Fruit fly (Drosophila melanogaster) whole organism, embryonic: Measurements from ENCODE around the gene Ugt49B2.

Source experiments
- Atf-2 ChIP-seq: fragments of 200-800 bp; sonication (Bioruptor generic); optimal IDR thresholded peaks from 2 replicates; lab custom pipeline; 2016; ENCODE audit warnings: missing biosample characterization, missing genetic modification characterization
- B-H2 ChIP-seq: fragments of 200-800 bp; sonication (Bioruptor generic); optimal IDR thresholded peaks from 2 replicates; lab custom pipeline; 2018; ENCODE audit warnings: missing biosample characterization, mild to moderate bottlenecking, missing genetic modification characterization
- BtbVII ChIP-seq: fragments of 200-800 bp; sonication (Bioruptor generic); optimal IDR thresholded peaks from 3 replicates; lab custom pipeline; 2017; ENCODE audit warnings: missing biosample characterization, mild to moderate bottlenecking, missing genetic modification characterization
- CG11504 ChIP-seq: fragments of 200-800 bp; sonication (Bioruptor generic); optimal IDR thresholded peaks from 3 replicates; lab custom pipeline; 2019; ENCODE audit warnings: missing biosample characterization, mild to moderate bottlenecking, missing genetic modification characterization, moderate library complexity
- CG12071 ChIP-seq: fragments of 200-800 bp; sonication (Bioruptor generic); optimal IDR thresholded peaks from 3 replicates; lab custom pipeline; 2018; ENCODE audit warnings: missing biosample characterization, mild to moderate bottlenecking, missing genetic modification characterization
- CG12769 ChIP-seq: fragments of 200-800 bp; sonication (Bioruptor generic); optimal IDR thresholded peaks from 2 replicates; lab custom pipeline; 2019; ENCODE audit warnings: missing biosample characterization, mild to moderate bottlenecking, missing genetic modification characterization, moderate library complexity
- CG15696 ChIP-seq: fragments of 200-800 bp; sonication (Bioruptor generic); optimal IDR thresholded peaks from 2 replicates; lab custom pipeline; 2019; ENCODE audit warnings: missing biosample characterization, mild to moderate bottlenecking, missing genetic modification characterization, moderate library complexity
- CG16813 ChIP-seq: fragments of 200-800 bp; sonication (Bioruptor generic); IDR thresholded peaks from 3 replicates; pipeline ENCODE4 v1.3.6; 2022; ENCODE audit warnings: missing biosample characterization, missing genetic modification characterization; ENCODE audit not compliant: partially characterized antibody
- CG1792 ChIP-seq: fragments of 200-800 bp; sonication (Bioruptor generic); optimal IDR thresholded peaks from 2 replicates; lab custom pipeline; 2016; ENCODE audit warnings: missing biosample characterization, missing genetic modification characterization
- CG18619 ChIP-seq: fragments of 200-800 bp; sonication (Bioruptor generic); optimal IDR thresholded peaks from 3 replicates; lab custom pipeline; 2017; ENCODE audit warnings: missing biosample characterization, mild to moderate bottlenecking, missing genetic modification characterization
- CG2116 ChIP-seq: fragments of 200-800 bp; sonication (Bioruptor generic); optimal IDR thresholded peaks from 3 replicates; lab custom pipeline; 2018; ENCODE audit warnings: missing biosample characterization, mild to moderate bottlenecking, missing genetic modification characterization
- CG2199 ChIP-seq: fragments of 200-800 bp; sonication (Bioruptor generic); IDR thresholded peaks from 3 replicates; pipeline ENCODE4 v1.3.6; 2022; ENCODE audit warnings: missing biosample characterization, missing genetic modification characterization
- CG3847 ChIP-seq: fragments of 200-800 bp; sonication (Bioruptor generic); IDR thresholded peaks from 2 replicates; pipeline ENCODE4 v1.3.6; 2022; ENCODE audit warnings: missing biosample characterization, missing genetic modification characterization
- CG4424 ChIP-seq: fragments of 200-800 bp; sonication (Bioruptor generic); optimal IDR thresholded peaks from 3 replicates; lab custom pipeline; 2016; ENCODE audit warnings: missing biosample characterization, missing genetic modification characterization
- CG4730 ChIP-seq: fragments of 200-800 bp; sonication (Bioruptor generic); IDR thresholded peaks from 2 replicates; pipeline ENCODE4 v1.3.6; 2022; ENCODE audit warnings: missing biosample characterization, missing genetic modification characterization
- CG5180 ChIP-seq: fragments of 200-800 bp; sonication (Bioruptor generic); optimal IDR thresholded peaks from 3 replicates; lab custom pipeline; 2017; ENCODE audit warnings: missing biosample characterization, missing genetic modification characterization, mild to moderate bottlenecking, moderate library complexity, missing genetic modification reagents
- CG6791 ChIP-seq: fragments of 200-800 bp; sonication (Bioruptor generic); IDR thresholded peaks from 3 replicates; pipeline ENCODE4 v1.3.6; 2022; ENCODE audit warnings: missing biosample characterization, missing genetic modification characterization; ENCODE audit not compliant: partially characterized antibody
- CG7556 ChIP-seq: fragments of 200-800 bp; sonication (Bioruptor generic); optimal IDR thresholded peaks from 2 replicates; lab custom pipeline; 2017; ENCODE audit warnings: missing biosample characterization, mild to moderate bottlenecking, missing genetic modification characterization
- CG8924 ChIP-seq: fragments of 200-800 bp; optimal IDR thresholded peaks from 3 replicates; lab custom pipeline; 2019; ENCODE audit warnings: missing biosample characterization, mild to moderate bottlenecking, missing genetic modification characterization, moderate library complexity
- CHES-1-like ChIP-seq: fragments of 200-800 bp; sonication (Bioruptor generic); optimal IDR thresholded peaks from 2 replicates; lab custom pipeline; 2016; ENCODE audit warnings: missing biosample characterization, missing genetic modification characterization
- CoRest ChIP-seq: fragments of 200-800 bp; sonication (Bioruptor generic); optimal IDR thresholded peaks from 3 replicates; lab custom pipeline; 2018; ENCODE audit warnings: missing biosample characterization, mild to moderate bottlenecking, missing genetic modification characterization, moderate library complexity
- Dref ChIP-seq: fragments of 200-800 bp; sonication (Bioruptor generic); IDR thresholded peaks from 2 replicates; pipeline ENCODE4 v1.3.6; 2022; ENCODE audit warnings: missing biosample characterization, missing genetic modification characterization
- Fer3 ChIP-seq: fragments of 200-800 bp; sonication (Bioruptor generic); optimal IDR thresholded peaks from 2 replicates; lab custom pipeline; 2018; ENCODE audit warnings: missing biosample characterization, mild to moderate bottlenecking, missing genetic modification characterization, moderate library complexity
- Hr39 ChIP-seq: fragments of >200 bp; optimal IDR thresholded peaks from 2 replicates; lab custom pipeline; 2017
- Med ChIP-seq: fragments of 200-800 bp; sonication (Bioruptor generic); peaks from one replicate; lab custom pipeline; 2016; ENCODE audit warnings: missing biosample characterization, missing genetic modification characterization, mild to moderate bottlenecking, inconsistent platforms, moderate library complexity
- Myb ChIP-seq: fragments of 200-800 bp; sonication (Bioruptor generic); optimal IDR thresholded peaks from 2 replicates; lab custom pipeline; 2016; ENCODE audit warnings: missing biosample characterization, missing genetic modification characterization
- Nf-YA ChIP-seq: fragments of 200-800 bp; sonication (Bioruptor generic); IDR thresholded peaks from 2 replicates; pipeline ENCODE4 v1.3.6; 2022; ENCODE audit warnings: missing biosample characterization, missing genetic modification characterization
- Nf-YB ChIP-seq: fragments of 200-800 bp; sonication (Bioruptor generic); optimal IDR thresholded peaks from 3 replicates; lab custom pipeline; 2019; ENCODE audit warnings: missing biosample characterization, mild to moderate bottlenecking, missing genetic modification characterization, moderate library complexity
- Rx ChIP-seq: fragments of 200-800 bp; sonication (Bioruptor generic); IDR thresholded peaks from 2 replicates; pipeline ENCODE4 v1.3.6; 2022; ENCODE audit warnings: missing biosample characterization, missing genetic modification characterization
- Usf ChIP-seq: fragments of 200-800 bp; sonication (Bioruptor generic); optimal IDR thresholded peaks from 2 replicates; lab custom pipeline; 2017; ENCODE audit warnings: missing genotype, missing biosample characterization, missing genetic modification characterization
- Xrp1 ChIP-seq: fragments of 200-800 bp; sonication (Bioruptor generic); IDR thresholded peaks from 2 replicates; pipeline ENCODE4 v1.3.6; 2022; ENCODE audit warnings: missing biosample characterization, missing genetic modification characterization
- ac ChIP-seq: fragments of 200-800 bp; sonication (Bioruptor generic); optimal IDR thresholded peaks from 3 replicates; lab custom pipeline; 2017; ENCODE audit warnings: missing biosample characterization, mild to moderate bottlenecking, missing genetic modification characterization
- btn ChIP-seq: fragments of 200-800 bp; sonication (Bioruptor generic); optimal IDR thresholded peaks from 2 replicates; lab custom pipeline; 2016; ENCODE audit warnings: missing biosample characterization, missing genetic modification characterization
- ci ChIP-seq: fragments of 200-800 bp; sonication (Bioruptor generic); IDR thresholded peaks from 3 replicates; pipeline ENCODE4 v1.3.6; 2022; ENCODE audit warnings: missing biosample characterization, missing genetic modification characterization
- crc ChIP-seq: fragments of 200-800 bp; sonication (Bioruptor generic); optimal IDR thresholded peaks from 2 replicates; lab custom pipeline; 2016; ENCODE audit warnings: missing biosample characterization, missing genetic modification characterization
- croc ChIP-seq: fragments of 200-800 bp; sonication (Bioruptor generic); conservative IDR thresholded peaks from 3 replicates; pipeline ENCODE4 v1.3.6; 2022; ENCODE audit warnings: missing biosample characterization, missing genetic modification characterization
- crol ChIP-seq: fragments of 200-800 bp; sonication (Bioruptor generic); IDR thresholded peaks from 2 replicates; pipeline ENCODE4 v1.3.6; 2022; ENCODE audit warnings: missing biosample characterization, missing genetic modification characterization
- dm ChIP-seq: fragments of 200-800 bp; sonication (Bioruptor generic); optimal IDR thresholded peaks from 3 replicates; lab custom pipeline; 2016; ENCODE audit warnings: missing biosample characterization, missing genetic modification characterization
- dmrt11E ChIP-seq: fragments of 200-800 bp; sonication (Bioruptor generic); optimal IDR thresholded peaks from 3 replicates; lab custom pipeline; 2018; ENCODE audit warnings: missing biosample characterization, mild to moderate bottlenecking, missing genetic modification characterization, moderate library complexity
- ewg ChIP-seq: fragments of 200-800 bp; sonication (Bioruptor generic); optimal IDR thresholded peaks from 3 replicates; lab custom pipeline; 2017; ENCODE audit warnings: mild to moderate bottlenecking, missing biosample characterization, missing genetic modification reagents, missing genetic modification characterization
- fu2 ChIP-seq: fragments of 200-800 bp; sonication (Bioruptor generic); optimal IDR thresholded peaks from 2 replicates; lab custom pipeline; 2016; ENCODE audit warnings: missing biosample characterization, missing genetic modification characterization
- gsb-n ChIP-seq: fragments of 200-800 bp; sonication (Bioruptor generic); optimal IDR thresholded peaks from 3 replicates; lab custom pipeline; 2018; ENCODE audit warnings: missing biosample characterization, mild to moderate bottlenecking, missing genetic modification characterization
- hb ChIP-seq: fragments of 200-800 bp; sonication (Bioruptor generic); IDR thresholded peaks from 3 replicates; pipeline ENCODE4 v1.3.6; 2022; ENCODE audit warnings: missing biosample characterization, missing genetic modification characterization; ENCODE audit not compliant: partially characterized antibody
- kni ChIP-seq: fragments of 200-800 bp; sonication (Bioruptor generic); optimal IDR thresholded peaks from 3 replicates; lab custom pipeline; 2017; ENCODE audit warnings: mild to moderate bottlenecking, missing biosample characterization, missing genetic modification reagents, missing genetic modification characterization
- lola ChIP-seq, 3 experiments: fragments of >200 bp in 2 of 3; fragments of 200-800 bp in 1 of 3; sonication (Bioruptor generic) in 1 of 3; optimal IDR thresholded peaks; 2 replicates each; lab custom pipeline; 2017 to 2019; ENCODE audit warnings: missing biosample characterization in 3 of 3, missing genetic modification characterization in 3 of 3, mild to moderate bottlenecking in 1 of 3, moderate library complexity in 1 of 3
- nau ChIP-seq: fragments of 200-800 bp; sonication (Bioruptor generic); optimal IDR thresholded peaks from 3 replicates; lab custom pipeline; 2017; ENCODE audit warnings: missing biosample characterization, mild to moderate bottlenecking, missing genetic modification characterization, missing genetic modification reagents
- odd ChIP-seq: fragments of 200-800 bp; sonication (Bioruptor generic); optimal IDR thresholded peaks from 2 replicates; lab custom pipeline; 2017; ENCODE audit warnings: missing biosample characterization, mild to moderate bottlenecking, missing genetic modification characterization
- pfk ChIP-seq: fragments of 200-800 bp; sonication (Bioruptor generic); optimal IDR thresholded peaks from 2 replicates; lab custom pipeline; 2018; ENCODE audit warnings: missing biosample characterization, mild to moderate bottlenecking, missing genetic modification characterization, moderate library complexity
- ro ChIP-seq: fragments of 200-800 bp; sonication (Bioruptor generic); IDR thresholded peaks from 2 replicates; pipeline ENCODE4 v1.3.6; 2022; ENCODE audit warnings: missing biosample characterization, missing genetic modification characterization
- sug ChIP-seq: fragments of 200-800 bp; optimal IDR thresholded peaks from 2 replicates; lab custom pipeline; 2019; ENCODE audit warnings: missing biosample characterization, mild to moderate bottlenecking, missing genetic modification characterization, moderate library complexity
- yki ChIP-seq: fragments of >200 bp; optimal IDR thresholded peaks from 3 replicates; lab custom pipeline; 2018
- zf30C ChIP-seq: fragments of 200-800 bp; sonication (Bioruptor generic); optimal IDR thresholded peaks from 3 replicates; lab custom pipeline; 2018; ENCODE audit warnings: missing biosample characterization, mild to moderate bottlenecking, missing genetic modification characterization

Gene Ugt49B2

DNA sequence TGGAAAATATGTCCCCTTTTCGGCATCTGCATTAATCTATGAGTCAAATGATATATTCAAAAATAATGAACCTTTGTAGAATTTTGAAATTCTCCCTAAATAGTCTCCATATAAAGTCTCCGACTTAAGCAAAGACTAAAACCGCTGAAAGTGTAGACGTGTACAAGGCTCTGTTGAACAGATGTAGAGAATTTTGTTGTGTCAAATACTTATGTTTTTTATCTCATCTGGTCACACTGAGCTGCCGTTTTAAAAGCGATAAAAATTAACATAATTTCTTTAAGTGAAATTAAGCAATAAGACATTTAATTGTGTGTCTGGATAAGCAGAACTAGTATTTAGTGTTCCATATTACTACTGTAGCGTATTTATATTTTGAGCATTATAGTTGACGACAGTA, 13.4 kb downstream of the Ugt49B2 start (continued):
- TF ChIP-seq nau = no peak
- TF ChIP-seq yki (lab: Kevin White, UChicago) = no peak
- no peak for TF ChIP-seq Hr39 (lab: Kevin White, UChicago)
- TF ChIP-seq CG5180 (GFP tag; lab: Kevin White, UChicago) = no peak
- no peak for TF ChIP-seq Atf-2 (GFP tag; lab: Kevin White, UChicago)
- no peak for TF ChIP-seq CG12071 (GFP tag; lab: Kevin White, UChicago)
- TF ChIP-seq CG4730 (GFP tag; lab: Robert Waterston, UW) = no peak
- TF ChIP-seq Nf-YA = no peak
- peak; percentile 79 for TF ChIP-seq zf30C (GFP tag; lab: Kevin White, UChicago)
- TF ChIP-seq Xrp1 (GFP tag; lab: Robert Waterston, UW) = no peak
- no peak for TF ChIP-seq gsb-n (tag; lab: Kevin White, UChicago)
- TF ChIP-seq croc (GFP tag; lab: Robert Waterston, UW) = no peak
- no peak for TF ChIP-seq Rx (GFP tag; lab: Robert Waterston, UW)
- peak; percentile 11; the same call in 1 of the 2 replicates for TF ChIP-seq CG3847 (GFP tag; lab: Robert Waterston, UW)
- no peak for TF ChIP-seq ro
- TF ChIP-seq crc (GFP tag; lab: Kevin White, UChicago) = no peak
- no peak for TF ChIP-seq BtbVII
- TF ChIP-seq btn (GFP tag; lab: Kevin White, UChicago) = no peak
- no peak for TF ChIP-seq CG8924 (tag; lab: Kevin White, UChicago)
- peak; percentile 62 for TF ChIP-seq Med (GFP tag; lab: Kevin White, UChicago)
- TF ChIP-seq CoRest = peak; percentile 22
- TF ChIP-seq CHES-1-like (GFP tag; lab: Kevin White, UChicago) = no peak
- TF ChIP-seq Myb = peak; percentile 77
- no peak for TF ChIP-seq ac (GFP tag; lab: Kevin White, UChicago)
- TF ChIP-seq CG15696 (tag; lab: Kevin White, UChicago) = no peak
- no peak for TF ChIP-seq Usf (GFP tag; lab: Kevin White, UChicago)
- no peak for TF ChIP-seq dmrt11E (tag; lab: Kevin White, UChicago)
- TF ChIP-seq Fer3 = no peak
- no peak for TF ChIP-seq hb (GFP tag; lab: Robert Waterston, UW)
- no peak for TF ChIP-seq CG11504 (tag; lab: Kevin White, UChicago)
- TF ChIP-seq Dref (GFP tag; lab: Robert Waterston, UW) = 0 out of 2 replicates have a peak, but pooled peaks have one; percentile 32
- TF ChIP-seq pfk (GFP tag; lab: Kevin White, UChicago) = no peak
- TF ChIP-seq sug (tag; lab: Kevin White, UChicago) = no peak
- no peak for TF ChIP-seq CG7556
- no peak for TF ChIP-seq CG2116
- no peak for TF ChIP-seq B-H2 (GFP tag; lab: Kevin White, UChicago)
- no peak for TF ChIP-seq kni (GFP tag; lab: Kevin White, UChicago)
- no peak for TF ChIP-seq lola (GFP tag; optimal IDR thresholded peaks at IDR 0.05; lab: Kevin White, UChicago)
- no peak for TF ChIP-seq ewg (GFP tag; lab: Kevin White, UChicago)
- TF ChIP-seq CG16813 (GFP tag; lab: Robert Waterston, UW) = peak; percentile 57
- TF ChIP-seq CG18619 = no peak
- TF ChIP-seq crol (GFP tag; lab: Robert Waterston, UW) = no peak
- no peak for TF ChIP-seq odd (GFP tag; lab: Kevin White, UChicago)
- peak; percentile 2 for TF ChIP-seq Nf-YB
- no peak for TF ChIP-seq CG4424 (GFP tag; lab: Kevin White, UChicago)
- no peak for TF ChIP-seq dm (GFP tag; lab: Kevin White, UChicago)
- TF ChIP-seq ci = no peak
- no peak for TF ChIP-seq CG12769 (tag; lab: Kevin White, UChicago)
- peak; percentile 31; the same call in 1 of the 3 replicates for TF ChIP-seq CG6791 (GFP tag; lab: Robert Waterston, UW)
- TF ChIP-seq fu2 = no peak
- TF ChIP-seq CG2199 (GFP tag; lab: Robert Waterston, UW) = 0 out of 3 replicates have a peak, but pooled peaks have one; percentile 35
- TF ChIP-seq CG1792 (GFP tag; lab: Kevin White, UChicago) = no peak
